Worm (Caenorhabditis elegans) whole organism, L3 larva: Measurements from ENCODE around the gene str-198.

Experiments used
- R02D3.7 ChIP-seq: fragments of 150-350 bp; optimal IDR thresholded peaks from 2 replicates; lab custom pipeline; 2014; ENCODE audit warnings: missing biosample characterization, missing genetic modification characterization
- ZK546.5 ChIP-seq: sonication (generic microtip); optimal IDR thresholded peaks from 2 replicates; lab custom pipeline; 2017; ENCODE audit warnings: missing biosample characterization, missing genetic modification characterization
- aly-2 ChIP-seq: fragments of 150-350 bp; optimal IDR thresholded peaks from 2 replicates; lab custom pipeline; 2014; ENCODE audit warnings: missing biosample characterization, missing genetic modification characterization
- ceh-16 ChIP-seq: sonication (generic microtip); optimal IDR thresholded peaks from 2 replicates; lab custom pipeline; 2017; ENCODE audit warnings: missing biosample characterization, missing genetic modification characterization
- ceh-28 ChIP-seq: fragments of 150-350 bp; optimal IDR thresholded peaks from 2 replicates; lab custom pipeline; 2014; ENCODE audit warnings: missing biosample characterization, missing genetic modification reagents, missing genetic modification characterization
- ceh-82 ChIP-seq: fragments of 150-350 bp; optimal IDR thresholded peaks from 2 replicates; lab custom pipeline; 2014; ENCODE audit warnings: missing biosample characterization, missing genetic modification characterization
- ceh-9 ChIP-seq: sonication (generic microtip); optimal IDR thresholded peaks from 2 replicates; lab custom pipeline; 2018; ENCODE audit warnings: missing biosample characterization, missing genetic modification characterization
- daf-12 ChIP-seq: fragments of 150-350 bp; optimal IDR thresholded peaks from 2 replicates; lab custom pipeline; 2014; ENCODE audit warnings: missing biosample characterization, missing genetic modification reagents, missing genetic modification characterization
- egl-27 ChIP-seq: sonication (generic microtip); optimal IDR thresholded peaks from 4 replicates; lab custom pipeline; 2017; ENCODE audit warnings: missing biosample characterization, missing genetic modification reagents, missing genetic modification characterization
- egl-5 ChIP-seq: fragments of 150-350 bp; optimal IDR thresholded peaks from 2 replicates; lab custom pipeline; 2017; ENCODE audit warnings: missing biosample characterization, missing genetic modification reagents, missing genetic modification characterization, inconsistent platforms
- elt-2 ChIP-seq: sonication (generic microtip); optimal IDR thresholded peaks from 2 replicates; lab custom pipeline; 2016; ENCODE audit warnings: missing genetic modification reagents, mild to moderate bottlenecking, missing genetic modification characterization, missing compliant biosample characterization
- elt-3 ChIP-seq, 3 experiments: fragments of 150-350 bp in 1 of 3; sonication (generic microtip) in 2 of 3; optimal IDR thresholded peaks; 2 replicates in 2 of 3; 4 replicates in 1 of 3; lab custom pipeline; 2014 to 2017; ENCODE audit warnings: missing biosample characterization in 3 of 3, missing genetic modification characterization in 3 of 3
- eor-1 ChIP-seq, 2 experiments: fragments of 150-350 bp; optimal IDR thresholded peaks; 2 replicates each; lab custom pipeline; 2014 to 2018; ENCODE audit warnings: missing biosample characterization in 2 of 2, missing genetic modification characterization in 2 of 2
- fkh-10 ChIP-seq: sonication (generic microtip); optimal IDR thresholded peaks from 2 replicates; lab custom pipeline; 2017; ENCODE audit warnings: missing biosample characterization, missing genetic modification reagents, missing genetic modification characterization
- fkh-2 ChIP-seq: fragments of 150-350 bp; optimal IDR thresholded peaks from 2 replicates; lab custom pipeline; 2014; ENCODE audit warnings: missing biosample characterization, missing genetic modification reagents, missing genetic modification characterization
- hmg-11 ChIP-seq: sonication (generic microtip); optimal IDR thresholded peaks from 2 replicates; lab custom pipeline; 2016; ENCODE audit warnings: missing genetic modification characterization, missing compliant biosample characterization
- jun-1 ChIP-seq: fragments of 150-350 bp; optimal IDR thresholded peaks from 2 replicates; lab custom pipeline; 2014; ENCODE audit warnings: missing biosample characterization, missing genetic modification reagents, missing genetic modification characterization
- lin-39 ChIP-seq: fragments of 150-350 bp; optimal IDR thresholded peaks from 2 replicates; lab custom pipeline; 2018; ENCODE audit warnings: missing biosample characterization, missing genetic modification reagents, missing genetic modification characterization
- mdl-1 ChIP-seq: fragments of 150-350 bp; optimal IDR thresholded peaks from 2 replicates; lab custom pipeline; 2014; ENCODE audit warnings: missing biosample characterization, missing genetic modification characterization
- mml-1 ChIP-seq: fragments of 150-350 bp; sonication (generic microtip); optimal IDR thresholded peaks from 3 replicates; lab custom pipeline; 2014; ENCODE audit warnings: missing biosample characterization, missing genetic modification characterization
- nfya-1 ChIP-seq: sonication (generic microtip); optimal IDR thresholded peaks from 2 replicates; lab custom pipeline; 2017; ENCODE audit warnings: missing genetic modification characterization, mild to moderate bottlenecking, missing compliant biosample characterization, antibody characterized with exemption, moderate library complexity; ENCODE audit not compliant: insufficient read depth
- nhr-12 ChIP-seq: fragments of 150-350 bp; optimal IDR thresholded peaks from 2 replicates; lab custom pipeline; 2014; ENCODE audit warnings: missing biosample characterization, missing genetic modification characterization
- nhr-23 ChIP-seq: fragments of 150-350 bp; optimal IDR thresholded peaks from 2 replicates; lab custom pipeline; 2014; ENCODE audit warnings: missing biosample characterization, missing genetic modification reagents, missing genetic modification characterization
- nhr-237 ChIP-seq: fragments of 150-350 bp; optimal IDR thresholded peaks from 2 replicates; lab custom pipeline; 2014; ENCODE audit warnings: missing biosample characterization, missing genetic modification characterization
- nhr-28 ChIP-seq: fragments of 150-350 bp; optimal IDR thresholded peaks from 2 replicates; lab custom pipeline; 2014; ENCODE audit warnings: missing biosample characterization, missing genetic modification characterization
- nhr-67 ChIP-seq: fragments of 150-350 bp; optimal IDR thresholded peaks from 2 replicates; lab custom pipeline; 2014; ENCODE audit warnings: missing biosample characterization, missing genetic modification characterization
- nhr-76 ChIP-seq: fragments of 150-350 bp; sonication (generic microtip); optimal IDR thresholded peaks from 5 replicates; lab custom pipeline; 2014; ENCODE audit warnings: missing biosample characterization, missing genetic modification characterization
- pha-4 ChIP-seq: fragments of 150-350 bp; optimal IDR thresholded peaks from 2 replicates; lab custom pipeline; 2014; ENCODE audit warnings: missing biosample characterization, missing genetic modification reagents, missing genetic modification characterization
- sea-2 ChIP-seq: fragments of 150-350 bp; sonication (generic microtip); optimal IDR thresholded peaks from 4 replicates; lab custom pipeline; 2014; ENCODE audit warnings: missing biosample characterization, missing genetic modification reagents, missing genetic modification characterization
- skn-1 ChIP-seq: fragments of 150-350 bp; optimal IDR thresholded peaks from 2 replicates; lab custom pipeline; 2014; ENCODE audit warnings: missing biosample characterization, missing genetic modification characterization
- unc-62 ChIP-seq: fragments of 150-350 bp; sonication (generic microtip); optimal IDR thresholded peaks from 4 replicates; lab custom pipeline; 2014; ENCODE audit warnings: missing biosample characterization, missing genetic modification reagents, missing genetic modification characterization
- ztf-11 ChIP-seq: fragments of 150-350 bp; optimal IDR thresholded peaks from 2 replicates; lab custom pipeline; 2014; ENCODE audit warnings: missing biosample characterization, missing genetic modification characterization
- ztf-4 ChIP-seq: fragments of 150-350 bp; optimal IDR thresholded peaks from 2 replicates; lab custom pipeline; 2014; ENCODE audit warnings: missing biosample characterization, missing genetic modification characterization

The str-198 gene

ce11 chrV:16057010-16057463 is 9.4 kb downstream of the str-198 start, which contains the start of gene F14H3.5:
TSS of gene F14H3.5 (minus strand) at chrV:16057060.
- TF ChIP-seq nhr-237 (tag; lab: Kevin White, UChicago) (no peak), ceh-28 (tag; lab: Kevin White, UChicago) (no peak), ceh-9 (tag; lab: Kevin White, UChicago) (no peak), hmg-11 (tag; lab: Kevin White, UChicago) (no peak), lin-39 (no peak), sea-2 (GFP tag; lab: Kevin White, UChicago) (no peak), nhr-28 (tag; lab: Kevin White, UChicago) (no peak), pha-4 (tag; lab: Kevin White, UChicago) (no peak), nhr-67 (tag; lab: Kevin White, UChicago) (no peak), nhr-12 (tag; lab: Kevin White, UChicago) (no peak), ztf-11 (tag; lab: Kevin White, UChicago) (no peak), ZK546.5 (tag; lab: Kevin White, UChicago) (no peak), ceh-82 (no peak), nfya-1 (tag; lab: Kevin White, UChicago) (no peak), elt-2 (tag; lab: Kevin White, UChicago) (no peak), egl-27 (tag; lab: Kevin White, UChicago) (no peak), fkh-10 (GFP tag; lab: Kevin White, UChicago) (no peak), elt-3 (tag; optimal IDR thresholded peaks at IDR 0.05; lab: Kevin White, UChicago) (no peak), nhr-76 (tag; lab: Kevin White, UChicago) (no peak)

ce11 chrV:16058872-16059271 is 11.3 kb downstream of the str-198 start, which contains the start of gene F14H3.6:
TSS of gene F14H3.6 (minus strand) at chrV:16058893.
- TF ChIP-seq ztf-4 (tag; lab: Kevin White, UChicago) (no peak), skn-1 (tag; lab: Kevin White, UChicago) (no peak), ZK546.5 (tag; lab: Kevin White, UChicago) (no peak), ceh-9 (tag; lab: Kevin White, UChicago) (no peak), pha-4 (tag; lab: Kevin White, UChicago) (no peak), jun-1 (no peak), unc-62 (GFP tag; lab: Kevin White, UChicago) (no peak), elt-3 (tag; optimal IDR thresholded peaks at IDR 0.05; lab: Kevin White, UChicago) (no peak), fkh-2 (tag; lab: Kevin White, UChicago) (no peak), ceh-82 (no peak)

ce11 chrV:16060135-16060534 is 12.5 kb downstream of the str-198 start, which contains the start of gene F14H3.15:
TSS of gene F14H3.15 (minus strand) at chrV:16060235.
- TF ChIP-seq fkh-10 (GFP tag; lab: Kevin White, UChicago) (no peak), lin-39 (no peak), mdl-1 (tag; lab: Kevin White, UChicago) (no peak), nhr-76 (tag; lab: Kevin White, UChicago) (no peak), egl-27 (tag; lab: Kevin White, UChicago) (no peak), mml-1 (tag; lab: Kevin White, UChicago) (no peak), nhr-12 (tag; lab: Kevin White, UChicago) (no peak), fkh-2 (tag; lab: Kevin White, UChicago) (no peak), egl-5 (no peak), daf-12 (tag; lab: Kevin White, UChicago) (no peak), skn-1 (tag; lab: Kevin White, UChicago) (no peak), ceh-28 (tag; lab: Kevin White, UChicago) (no peak), ceh-82 (no peak), eor-1 (tag; optimal IDR thresholded peaks at IDR 0.05; lab: Kevin White, UChicago) (no peak)

- no peak for TF ChIP-seq mml-1 (tag; lab: Kevin White, UChicago)
- TF ChIP-seq R02D3.7 (tag; lab: Kevin White, UChicago), result no peak
- no peak for TF ChIP-seq mdl-1 (tag; lab: Kevin White, UChicago)
- TF ChIP-seq nhr-28 (tag; lab: Kevin White, UChicago), result no peak
- no peak for TF ChIP-seq elt-3 (tag; optimal IDR thresholded peaks at IDR 0.05; lab: Kevin White, UChicago)
- no peak for TF ChIP-seq aly-2 (tag; lab: Kevin White, UChicago)
- TF ChIP-seq nhr-23 (tag; lab: Kevin White, UChicago), result no peak
- no peak for TF ChIP-seq ceh-16 (tag; lab: Kevin White, UChicago)
- TF ChIP-seq pha-4 (tag; lab: Kevin White, UChicago), result no peak
Measured at ce11 chrV:16061993-16062392, 14.4 kb downstream of the str-198 start, which contains the start of gene fbxa-100. TSS of gene fbxa-100 (minus strand) at chrV:16062093.
